Fruit fly (Drosophila melanogaster): ENCODE measurements around the gene CG4836.

CG4836 gene

dm6 chr3R:19999474-19999873, 14.2 kb upstream of the CG4836 start (continued):
- TF ChIP-seq CG18262 (tag; optimal IDR thresholded peaks at IDR 0.05), result peak; percentile 89
- peak; percentile 70 for TF ChIP-seq caup (GFP tag; optimal IDR thresholded peaks at IDR 0.05; ENCODE audit: severe bottlenecking)
- TF ChIP-seq CG12155 (GFP tag; optimal IDR thresholded peaks at IDR 0.05), result peak; percentile 66
- no peak for TF ChIP-seq Sin3A (optimal IDR thresholded peaks at IDR 0.05)
- TF ChIP-seq Poxn (GFP tag; IDR thresholded peaks at IDR 0.05), result no peak
- peak; percentile 42; the same call in 1 of the 2 replicates for TF ChIP-seq bowl (GFP tag; IDR thresholded peaks at IDR 0.05)
- TF ChIP-seq MESR4 (GFP tag; optimal IDR thresholded peaks at IDR 0.05), result no peak
- TF ChIP-seq CG10366 (GFP tag; IDR thresholded peaks at IDR 0.05), result peak; percentile 65
- no peak for TF ChIP-seq slp2 (GFP tag; optimal IDR thresholded peaks at IDR 0.05)
- peak; percentile 57; the same call in 1 of the 2 replicates for TF ChIP-seq CG43689 (GFP tag; IDR thresholded peaks at IDR 0.05)
- TF ChIP-seq salm (tag; optimal IDR thresholded peaks at IDR 0.05), result peak; percentile 70
- TF ChIP-seq grn (GFP tag; optimal IDR thresholded peaks at IDR 0.05), result no peak
- 0 out of 2 replicates have a peak, but pooled peaks have one; percentile 24 for TF ChIP-seq sens-2 (GFP tag; IDR thresholded peaks at IDR 0.05)
- peak; percentile 24 for TF ChIP-seq CG7987 (GFP tag; optimal IDR thresholded peaks at IDR 0.05)
- TF ChIP-seq jumu (GFP tag; optimal IDR thresholded peaks at IDR 0.05), result no peak
- peak; percentile 84 for TF ChIP-seq Fer3 (tag; optimal IDR thresholded peaks at IDR 0.05)
- peak; percentile 92 for TF ChIP-seq gem (tag; optimal IDR thresholded peaks at IDR 0.05)
- peak; percentile 28 for TF ChIP-seq Jarid2 (GFP tag; optimal IDR thresholded peaks at IDR 0.05)
- peak; percentile 72 for TF ChIP-seq CG3281 (GFP tag; optimal IDR thresholded peaks at IDR 0.05)
- TF ChIP-seq CG31388 (GFP tag; optimal IDR thresholded peaks at IDR 0.05), result peak; percentile 12
- no peak for TF ChIP-seq cg (GFP tag; optimal IDR thresholded peaks at IDR 0.05)
- peak; percentile 58 for TF ChIP-seq CG10654 (GFP tag; optimal IDR thresholded peaks at IDR 0.05)
- TF ChIP-seq mld (GFP tag; IDR thresholded peaks at IDR 0.05; ENCODE audit: partially characterized antibody), result no peak
- peak; percentile 63 for TF ChIP-seq CG2120 (GFP tag; optimal IDR thresholded peaks at IDR 0.05)
- TF ChIP-seq CG9876 (GFP tag; optimal IDR thresholded peaks at IDR 0.05), result no peak
- peak; percentile 21 for TF ChIP-seq CG15073 (GFP tag; optimal IDR thresholded peaks at IDR 0.05)
- TF ChIP-seq PHDP (tag; optimal IDR thresholded peaks at IDR 0.05), result peak; percentile 90
- TF ChIP-seq Sry-β (GFP tag; optimal IDR thresholded peaks at IDR 0.05), result no peak
- peak; percentile 91 for TF ChIP-seq zen (tag; optimal IDR thresholded peaks at IDR 0.05)
- TF ChIP-seq CG32532 (GFP tag; IDR thresholded peaks at IDR 0.05), result peak; percentile 85
- peak in 1 of 3 experiments; percentile 84 for TF ChIP-seq lola (GFP tag; optimal IDR thresholded peaks at IDR 0.05)
- peak; percentile 87 for TF ChIP-seq grau (tag; optimal IDR thresholded peaks at IDR 0.05)
- peak; percentile 77 for TF ChIP-seq CG33557 (GFP tag; optimal IDR thresholded peaks at IDR 0.05)
- TF ChIP-seq CG13775 (GFP tag; optimal IDR thresholded peaks at IDR 0.05), result peak; percentile 65
- peak; percentile 70 for TF ChIP-seq CG13296 (GFP tag; optimal IDR thresholded peaks at IDR 0.05)
- 0 out of 2 replicates have a peak, but pooled peaks have one; percentile 36 for TF ChIP-seq Taf1 (GFP tag; IDR thresholded peaks at IDR 0.05)
- peak; percentile 65 for TF ChIP-seq bcd (GFP tag; optimal IDR thresholded peaks at IDR 0.05)
- no peak for TF ChIP-seq Hr39 (optimal IDR thresholded peaks at IDR 0.05)
- TF ChIP-seq CG17186 (GFP tag; optimal IDR thresholded peaks at IDR 0.05), result no peak
- peak; percentile 91 for TF ChIP-seq tap (tag; optimal IDR thresholded peaks at IDR 0.05)
- peak; percentile 26 to 88 for TF ChIP-seq Hr51 (GFP tag; optimal IDR thresholded peaks at IDR 0.05)
- TF ChIP-seq Dll (GFP tag; IDR thresholded peaks at IDR 0.05; ENCODE audit: partially characterized antibody), result no peak
- TF ChIP-seq CG9215 (GFP tag; IDR thresholded peaks at IDR 0.05), result no peak; the same call in 1 of the 2 replicates
- no peak for TF ChIP-seq trh (GFP tag; optimal IDR thresholded peaks at IDR 0.05)
- TF ChIP-seq CG14860 (GFP tag; IDR thresholded peaks at IDR 0.05; ENCODE audit: partially characterized antibody), result no peak
- peak; percentile 91 for TF ChIP-seq CG17829 (tag; optimal IDR thresholded peaks at IDR 0.05)
- TF ChIP-seq CG16779 (GFP tag; IDR thresholded peaks at IDR 0.05), result no peak
- TF ChIP-seq CG8478 (optimal IDR thresholded peaks at IDR 0.05), result no peak
- peak; percentile 54 for TF ChIP-seq CG6813 (GFP tag; optimal IDR thresholded peaks at IDR 0.05)
- peak in 1 of 2 experiments; percentile 73 for TF ChIP-seq dpn (GFP tag; optimal IDR thresholded peaks at IDR 0.05)
- peak; percentile 47; the same call in 1 of the 3 replicates for TF ChIP-seq CG3726 (GFP tag; IDR thresholded peaks at IDR 0.05)
